Worm (Caenorhabditis elegans) whole organism, L3 larva: ENCODE measurements around the gene lfi-1.

Experiments
- ZK546.5 ChIP-seq: sonication (generic microtip); optimal IDR thresholded peaks from 2 replicates; lab custom pipeline; 2017; ENCODE audit warnings: missing biosample characterization, missing genetic modification characterization
- aly-2 ChIP-seq: fragments of 150-350 bp; optimal IDR thresholded peaks from 2 replicates; lab custom pipeline; 2014; ENCODE audit warnings: missing biosample characterization, missing genetic modification characterization
- ama-1 ChIP-seq: fragments of 150-350 bp; optimal IDR thresholded peaks from 2 replicates; lab custom pipeline; 2018
- ceh-16 ChIP-seq: sonication (generic microtip); optimal IDR thresholded peaks from 2 replicates; lab custom pipeline; 2017; ENCODE audit warnings: missing biosample characterization, missing genetic modification characterization
- ceh-28 ChIP-seq: fragments of 150-350 bp; optimal IDR thresholded peaks from 2 replicates; lab custom pipeline; 2014; ENCODE audit warnings: missing biosample characterization, missing genetic modification reagents, missing genetic modification characterization
- ceh-9 ChIP-seq: sonication (generic microtip); optimal IDR thresholded peaks from 2 replicates; lab custom pipeline; 2018; ENCODE audit warnings: missing biosample characterization, missing genetic modification characterization
- daf-12 ChIP-seq: fragments of 150-350 bp; optimal IDR thresholded peaks from 2 replicates; lab custom pipeline; 2014; ENCODE audit warnings: missing biosample characterization, missing genetic modification reagents, missing genetic modification characterization
- egl-5 ChIP-seq: fragments of 150-350 bp; optimal IDR thresholded peaks from 2 replicates; lab custom pipeline; 2017; ENCODE audit warnings: missing biosample characterization, missing genetic modification reagents, missing genetic modification characterization, inconsistent platforms
- elt-3 ChIP-seq, 3 experiments: fragments of 150-350 bp in 1 of 3; sonication (generic microtip) in 2 of 3; optimal IDR thresholded peaks; 2 replicates in 2 of 3; 4 replicates in 1 of 3; lab custom pipeline; 2014 to 2017; ENCODE audit warnings: missing biosample characterization in 3 of 3, missing genetic modification characterization in 3 of 3
- fos-1 ChIP-seq: fragments of 150-350 bp; optimal IDR thresholded peaks from 2 replicates; lab custom pipeline; 2014; ENCODE audit warnings: missing biosample characterization, missing genetic modification characterization
- hmg-11 ChIP-seq: sonication (generic microtip); optimal IDR thresholded peaks from 2 replicates; lab custom pipeline; 2016; ENCODE audit warnings: missing genetic modification characterization, missing compliant biosample characterization
- jun-1 ChIP-seq: fragments of 150-350 bp; optimal IDR thresholded peaks from 2 replicates; lab custom pipeline; 2014; ENCODE audit warnings: missing biosample characterization, missing genetic modification reagents, missing genetic modification characterization
- lin-15B ChIP-seq: fragments of 150-350 bp; optimal IDR thresholded peaks from 2 replicates; lab custom pipeline; 2014; ENCODE audit warnings: missing biosample characterization, missing genetic modification characterization
- lin-39 ChIP-seq: fragments of 150-350 bp; optimal IDR thresholded peaks from 2 replicates; lab custom pipeline; 2018; ENCODE audit warnings: missing biosample characterization, missing genetic modification reagents, missing genetic modification characterization
- mdl-1 ChIP-seq: fragments of 150-350 bp; optimal IDR thresholded peaks from 2 replicates; lab custom pipeline; 2014; ENCODE audit warnings: missing biosample characterization, missing genetic modification characterization
- mml-1 ChIP-seq: fragments of 150-350 bp; sonication (generic microtip); optimal IDR thresholded peaks from 3 replicates; lab custom pipeline; 2014; ENCODE audit warnings: missing biosample characterization, missing genetic modification characterization
- nfya-1 ChIP-seq: sonication (generic microtip); optimal IDR thresholded peaks from 2 replicates; lab custom pipeline; 2017; ENCODE audit warnings: missing genetic modification characterization, mild to moderate bottlenecking, missing compliant biosample characterization, antibody characterized with exemption, moderate library complexity; ENCODE audit not compliant: insufficient read depth
- nhr-12 ChIP-seq: fragments of 150-350 bp; optimal IDR thresholded peaks from 2 replicates; lab custom pipeline; 2014; ENCODE audit warnings: missing biosample characterization, missing genetic modification characterization
- nhr-23 ChIP-seq: fragments of 150-350 bp; optimal IDR thresholded peaks from 2 replicates; lab custom pipeline; 2014; ENCODE audit warnings: missing biosample characterization, missing genetic modification reagents, missing genetic modification characterization
- nhr-237 ChIP-seq: fragments of 150-350 bp; optimal IDR thresholded peaks from 2 replicates; lab custom pipeline; 2014; ENCODE audit warnings: missing biosample characterization, missing genetic modification characterization
- nhr-25 ChIP-seq: sonication (generic microtip); optimal IDR thresholded peaks from 2 replicates; lab custom pipeline; 2017; ENCODE audit warnings: missing biosample characterization, missing genetic modification characterization
- nhr-28 ChIP-seq: fragments of 150-350 bp; optimal IDR thresholded peaks from 2 replicates; lab custom pipeline; 2014; ENCODE audit warnings: missing biosample characterization, missing genetic modification characterization
- nhr-43 ChIP-seq: sonication (generic microtip); optimal IDR thresholded peaks from 2 replicates; lab custom pipeline; 2016; ENCODE audit warnings: mild to moderate bottlenecking, missing genetic modification characterization, missing compliant biosample characterization; ENCODE audit not compliant: poor library complexity, severe bottlenecking
- nhr-67 ChIP-seq: fragments of 150-350 bp; optimal IDR thresholded peaks from 2 replicates; lab custom pipeline; 2014; ENCODE audit warnings: missing biosample characterization, missing genetic modification characterization
- pha-4 ChIP-seq: fragments of 150-350 bp; optimal IDR thresholded peaks from 2 replicates; lab custom pipeline; 2014; ENCODE audit warnings: missing biosample characterization, missing genetic modification reagents, missing genetic modification characterization
- pqm-1 ChIP-seq: fragments of 150-350 bp; optimal IDR thresholded peaks from 2 replicates; lab custom pipeline; 2017; ENCODE audit warnings: missing biosample characterization, missing genetic modification characterization, inconsistent platforms
- sea-2 ChIP-seq: fragments of 150-350 bp; sonication (generic microtip); optimal IDR thresholded peaks from 4 replicates; lab custom pipeline; 2014; ENCODE audit warnings: missing biosample characterization, missing genetic modification reagents, missing genetic modification characterization
- skn-1 ChIP-seq: fragments of 150-350 bp; optimal IDR thresholded peaks from 2 replicates; lab custom pipeline; 2014; ENCODE audit warnings: missing biosample characterization, missing genetic modification characterization
- snpc-4 ChIP-seq: fragments of 150-350 bp; optimal IDR thresholded peaks from 2 replicates; lab custom pipeline; 2014; ENCODE audit warnings: missing biosample characterization, missing genetic modification characterization
- tbx-2 ChIP-seq: sonication (generic microtip); optimal IDR thresholded peaks from 2 replicates; lab custom pipeline; 2016; ENCODE audit warnings: mild to moderate bottlenecking, missing genetic modification characterization, missing compliant biosample characterization
- unc-39 ChIP-seq: sonication (generic microtip); optimal IDR thresholded peaks from 4 replicates; lab custom pipeline; 2017; ENCODE audit warnings: missing biosample characterization, missing genetic modification characterization
- zag-1 ChIP-seq: fragments of 150-350 bp; optimal IDR thresholded peaks from 2 replicates; lab custom pipeline; 2014; ENCODE audit warnings: missing biosample characterization, missing genetic modification characterization
- ztf-11 ChIP-seq: fragments of 150-350 bp; optimal IDR thresholded peaks from 2 replicates; lab custom pipeline; 2014; ENCODE audit warnings: missing biosample characterization, missing genetic modification characterization

Gene lfi-1

ce11 chrX:4970863-4971345 is 5.7 kb upstream of the lfi-1 start, which contains the start of gene calu-1:
Gene calu-1, minus strand, starts transcription at chrX:4970913.
- TF ChIP-seq nhr-23 (tag; lab: Kevin White, UChicago) (peak; percentile 15), nhr-237 (no peak), pha-4 (peak; percentile 10), jun-1 (tag; lab: Kevin White, UChicago) (no peak)

ce11 chrX:4971427-4971826 is 5.2 kb upstream of the lfi-1 start:
- peak; percentile 18 for TF ChIP-seq jun-1 (tag; lab: Kevin White, UChicago)
- peak; percentile 21 for TF ChIP-seq nhr-25 (tag; lab: Kevin White, UChicago)
- TF ChIP-seq nhr-23 (tag; lab: Kevin White, UChicago) = peak; percentile 52
- TF ChIP-seq nhr-12 (tag; lab: Kevin White, UChicago) = no peak
- no peak for TF ChIP-seq fos-1
- TF ChIP-seq nhr-43 (tag; lab: Kevin White, UChicago) = peak; percentile 47
- TF ChIP-seq pha-4 = peak; percentile 42
- no peak for TF ChIP-seq snpc-4 (tag; lab: Kevin White, UChicago)
- no peak for TF ChIP-seq mml-1 (tag; lab: Kevin White, UChicago)
- TF ChIP-seq aly-2 = no peak
- TF ChIP-seq ama-1 = peak; percentile 52
- TF ChIP-seq hmg-11 (tag; lab: Kevin White, UChicago) = peak; percentile 50
- TF ChIP-seq lin-39 = peak; percentile 67
- no peak for TF ChIP-seq daf-12 (tag; lab: Kevin White, UChicago)
- TF ChIP-seq nfya-1 = peak; percentile 36
- no peak for TF ChIP-seq tbx-2 (tag; lab: Kevin White, UChicago)

DNA sequence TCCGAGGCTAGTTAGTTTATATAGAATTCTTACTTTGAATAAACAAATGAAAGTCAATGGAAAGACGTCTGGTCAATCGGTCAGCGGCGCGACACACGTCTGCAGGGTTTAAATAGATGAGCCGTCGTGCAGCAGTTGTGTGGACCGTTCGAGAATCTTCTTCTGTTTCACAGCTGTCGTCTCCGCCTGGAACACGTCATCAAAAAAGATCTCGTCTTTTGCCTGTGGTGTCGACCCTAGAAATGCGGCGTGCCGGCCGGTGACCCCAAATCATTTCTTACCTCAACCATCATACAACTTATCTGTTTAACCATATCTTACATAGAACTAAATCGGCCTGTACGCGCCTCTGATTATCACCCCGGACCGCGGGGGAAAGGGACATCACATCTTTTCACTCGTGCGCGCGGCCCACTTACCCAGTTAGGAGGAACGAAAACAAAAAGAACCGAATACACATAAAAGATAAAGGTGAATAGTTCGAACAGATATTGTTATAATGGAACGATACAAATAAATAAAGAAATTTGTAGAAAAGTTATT is 4.5 kb upstream of the lfi-1 start:
- TF ChIP-seq nhr-43 (tag; lab: Kevin White, UChicago) (peak; percentile 18), fos-1 (no peak), skn-1 (tag; lab: Kevin White, UChicago) (no peak), nhr-25 (tag; lab: Kevin White, UChicago) (peak; percentile 4), nhr-23 (tag; lab: Kevin White, UChicago) (peak; percentile 87), elt-3 (tag; optimal IDR thresholded peaks at IDR 0.05; lab: Kevin White, UChicago) (peak in 1 of 3 experiments; percentile 3), unc-39 (tag; lab: Kevin White, UChicago) (no peak), sea-2 (no peak), ceh-16 (tag; lab: Kevin White, UChicago) (no peak), lin-39 (peak; percentile 30), ceh-28 (tag; lab: Kevin White, UChicago) (no peak)

- no peak for TF ChIP-seq pqm-1 (tag; lab: Kevin White, UChicago)
- no peak for TF ChIP-seq jun-1 (tag; lab: Kevin White, UChicago)
- no peak for TF ChIP-seq ceh-9 (tag; lab: Kevin White, UChicago)
- TF ChIP-seq lin-15B (tag; lab: Kevin White, UChicago) = no peak
- TF ChIP-seq zag-1 (tag; lab: Kevin White, UChicago) = no peak
Observed at ce11 chrX:4974486-4974885, 2.1 kb upstream of the lfi-1 start.

DNA sequence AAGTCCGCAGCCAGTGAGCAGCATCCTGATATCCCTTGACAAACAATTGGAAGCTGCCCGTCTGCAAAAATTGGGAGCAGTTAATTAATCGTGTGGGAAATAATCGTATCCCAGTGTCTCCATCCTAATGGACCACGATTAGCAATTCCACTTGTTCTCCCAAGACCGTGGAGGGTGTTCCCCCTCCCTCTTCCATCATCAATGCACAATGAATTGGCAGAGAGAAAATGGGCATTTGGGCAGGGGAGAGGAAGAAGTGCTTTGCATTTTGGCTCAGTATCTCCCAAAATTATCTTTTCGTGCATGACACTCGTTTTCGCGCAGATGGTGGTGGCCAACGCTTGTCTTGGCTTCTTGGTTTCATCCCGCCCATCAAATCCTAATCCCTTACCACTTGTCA is 1.5 kb downstream of the lfi-1 start:
- TF ChIP-seq egl-5 (tag; lab: Kevin White, UChicago) (no peak), ceh-9 (tag; lab: Kevin White, UChicago) (no peak), skn-1 (tag; lab: Kevin White, UChicago) (no peak), ztf-11 (tag; lab: Kevin White, UChicago) (no peak), nfya-1 (no peak), nhr-67 (tag; lab: Kevin White, UChicago) (no peak), lin-39 (no peak), jun-1 (tag; lab: Kevin White, UChicago) (no peak), elt-3 (tag; optimal IDR thresholded peaks at IDR 0.05; lab: Kevin White, UChicago) (no peak), nhr-28 (no peak), nhr-237 (no peak), mdl-1 (tag; lab: Kevin White, UChicago) (no peak), fos-1 (no peak), tbx-2 (tag; lab: Kevin White, UChicago) (no peak), mml-1 (tag; lab: Kevin White, UChicago) (no peak), ama-1 (no peak), ZK546.5 (tag; lab: Kevin White, UChicago) (no peak), lin-15B (tag; lab: Kevin White, UChicago) (no peak), ceh-16 (tag; lab: Kevin White, UChicago) (no peak), snpc-4 (tag; lab: Kevin White, UChicago) (no peak)
